Worm (Caenorhabditis elegans): ENCODE results near the gene Y116A8A.6.
A peak's percentile ranks its signal among the peaks of the same experiment; 100 is the strongest.

The Y116A8A.6 gene

ce11 chrIV:16865487-16865886, 36.9 kb upstream of the Y116A8A.6 start, which contains the start of gene gtsf-1 (continued):
- TF ChIP-seq F13H6.1 (tag; optimal IDR thresholded peaks at IDR 0.05) (peak; percentile 79), egl-27 (tag; optimal IDR thresholded peaks at IDR 0.05) (peak; percentile 28), nhr-237 (tag; optimal IDR thresholded peaks at IDR 0.05) (peak; percentile 25), C34F6.9 (tag; optimal IDR thresholded peaks at IDR 0.05) (peak; percentile 74), elt-1 (tag; optimal IDR thresholded peaks at IDR 0.05) (no peak), nhr-129 (tag; optimal IDR thresholded peaks at IDR 0.05) (peak; percentile 75), sma-9 (GFP tag; optimal IDR thresholded peaks at IDR 0.05) (peak; percentile 64), sma-9 (tag; optimal IDR thresholded peaks at IDR 0.05) (no peak), alr-1 (tag; optimal IDR thresholded peaks at IDR 0.05) (no peak), lin-39 (tag; optimal IDR thresholded peaks at IDR 0.05) (no peak)

ce11 chrIV:16864876-16865275, 36.3 kb upstream of the Y116A8A.6 start:
- TF ChIP-seq dmd-4 (tag; optimal IDR thresholded peaks at IDR 0.05) = no peak
- TF ChIP-seq aly-2 (tag; optimal IDR thresholded peaks at IDR 0.05) = no peak
- TF ChIP-seq elt-1 (tag; optimal IDR thresholded peaks at IDR 0.05) = no peak
- TF ChIP-seq ceh-16 (tag; optimal IDR thresholded peaks at IDR 0.05) = no peak
- no peak for TF ChIP-seq mab-5 (tag; optimal IDR thresholded peaks at IDR 0.05)
- no peak for TF ChIP-seq egl-27 (tag; optimal IDR thresholded peaks at IDR 0.05)
- TF ChIP-seq crh-2 (tag; optimal IDR thresholded peaks at IDR 0.05) = no peak
- no peak for TF ChIP-seq nhr-23 (tag; optimal IDR thresholded peaks at IDR 0.05)
- no peak for TF ChIP-seq skn-1 (tag; optimal IDR thresholded peaks at IDR 0.05)
- TF ChIP-seq lin-39 (tag; optimal IDR thresholded peaks at IDR 0.05) = no peak
- TF ChIP-seq nhr-11 (tag; optimal IDR thresholded peaks at IDR 0.05) = no peak
- TF ChIP-seq nhr-12 (tag; optimal IDR thresholded peaks at IDR 0.05) = no peak
- TF ChIP-seq gmeb-1 (tag; optimal IDR thresholded peaks at IDR 0.05) = no peak
- no peak for TF ChIP-seq sma-9 (GFP tag; optimal IDR thresholded peaks at IDR 0.05)
- no peak for TF ChIP-seq sma-9 (tag; optimal IDR thresholded peaks at IDR 0.05)
- no peak for TF ChIP-seq ztf-1 (GFP tag; conservative IDR thresholded peaks at IDR 0.05)
- TF ChIP-seq lsy-2 (tag; optimal IDR thresholded peaks at IDR 0.05) = no peak
- no peak for TF ChIP-seq mdl-1 (tag; optimal IDR thresholded peaks at IDR 0.05)
- no peak for TF ChIP-seq nhr-77 (tag; optimal IDR thresholded peaks at IDR 0.05)
- no peak for TF ChIP-seq unc-62 (GFP tag; optimal IDR thresholded peaks at IDR 0.05)
- TF ChIP-seq zag-1 (tag; optimal IDR thresholded peaks at IDR 0.05) = no peak

ce11 chrIV:16863431-16863895, 34.9 kb upstream of the Y116A8A.6 start, which contains the start of the genes mel-46 and lsy-13:
TSS of gene mel-46 (minus strand) at chrIV:16863481.
TSS of gene lsy-13 (plus strand) at chrIV:16863870.
- TF ChIP-seq alr-1 (tag; optimal IDR thresholded peaks at IDR 0.05) (no peak), nhr-77 (tag; optimal IDR thresholded peaks at IDR 0.05) (no peak), sem-4 (tag; optimal IDR thresholded peaks at IDR 0.05) (peak; percentile 23), nhr-25 (tag; optimal IDR thresholded peaks at IDR 0.05) (peak; percentile 48), F13H6.1 (tag; optimal IDR thresholded peaks at IDR 0.05) (peak; percentile 15), R02D3.7 (tag; optimal IDR thresholded peaks at IDR 0.05) (no peak), ztf-11 (tag; optimal IDR thresholded peaks at IDR 0.05) (no peak), unc-39 (tag; optimal IDR thresholded peaks at IDR 0.05) (no peak), mab-5 (tag; optimal IDR thresholded peaks at IDR 0.05) (no peak), lsy-2 (tag; optimal IDR thresholded peaks at IDR 0.05) (peak; percentile 28 to 62), lin-11 (tag; optimal IDR thresholded peaks at IDR 0.05) (peak; percentile 15), blmp-1 (tag; optimal IDR thresholded peaks at IDR 0.05; ENCODE audit: insufficient read depth) (no peak), ceh-82 (tag; optimal IDR thresholded peaks at IDR 0.05) (no peak), sma-9 (GFP tag; optimal IDR thresholded peaks at IDR 0.05) (no peak), sma-9 (tag; optimal IDR thresholded peaks at IDR 0.05) (no peak), sma-3 (GFP tag; optimal IDR thresholded peaks at IDR 0.05) (peak; percentile 43), ama-1 (optimal IDR thresholded peaks at IDR 0.05) (no peak), nhr-21 (tag; optimal IDR thresholded peaks at IDR 0.05) (no peak), zag-1 (tag; optimal IDR thresholded peaks at IDR 0.05) (no peak), nhr-10 (tag; optimal IDR thresholded peaks at IDR 0.05) (no peak), ztf-1 (GFP tag; conservative IDR thresholded peaks at IDR 0.05) (no peak), mdl-1 (tag; optimal IDR thresholded peaks at IDR 0.05) (no peak), ztf-4 (tag; optimal IDR thresholded peaks at IDR 0.05) (no peak), nhr-12 (tag; optimal IDR thresholded peaks at IDR 0.05) (no peak), lin-13 (GFP tag; optimal IDR thresholded peaks at IDR 0.05) (peak; percentile 52), nhr-23 (tag; optimal IDR thresholded peaks at IDR 0.05) (no peak), Y55F3AM.14 (GFP tag; optimal IDR thresholded peaks at IDR 0.05) (no peak), nhr-237 (tag; optimal IDR thresholded peaks at IDR 0.05) (no peak), unc-55 (GFP tag; optimal IDR thresholded peaks at IDR 0.05) (peak; percentile 77), nhr-129 (tag; optimal IDR thresholded peaks at IDR 0.05) (peak; percentile 35), dmd-4 (tag; optimal IDR thresholded peaks at IDR 0.05) (no peak), peb-1 (tag; optimal IDR thresholded peaks at IDR 0.05) (no peak), elt-1 (tag; optimal IDR thresholded peaks at IDR 0.05) (no peak), gmeb-1 (tag; optimal IDR thresholded peaks at IDR 0.05) (peak; percentile 38), nhr-6 (tag; optimal IDR thresholded peaks at IDR 0.05) (no peak), mbf-1 (tag; optimal IDR thresholded peaks at IDR 0.05) (no peak), fos-1 (tag; optimal IDR thresholded peaks at IDR 0.05) (no peak), elt-3 (tag; optimal IDR thresholded peaks at IDR 0.05) (no peak), ZK546.5 (tag; optimal IDR thresholded peaks at IDR 0.05) (no peak), skn-1 (tag; optimal IDR thresholded peaks at IDR 0.05) (no peak), ceh-16 (tag; optimal IDR thresholded peaks at IDR 0.05) (no peak), aly-2 (tag; optimal IDR thresholded peaks at IDR 0.05) (no peak), unc-62 (GFP tag; optimal IDR thresholded peaks at IDR 0.05) (no peak), crh-2 (tag; optimal IDR thresholded peaks at IDR 0.05) (peak; percentile 13)
